Worm (Caenorhabditis elegans): ENCODE data around the gene Y105C5A.10.

ce11 chrIV:15616971-15617370 is 18.6 kb upstream of the Y105C5A.10 start, which contains the start of gene Y105C5A.8:
- TF ChIP-seq skn-1 (tag; optimal IDR thresholded peaks at IDR 0.05): no peak
- TF ChIP-seq F13H6.1 (tag; optimal IDR thresholded peaks at IDR 0.05): no peak
- no peak for TF ChIP-seq ceh-16 (tag; optimal IDR thresholded peaks at IDR 0.05)
- TF ChIP-seq aly-2 (tag; optimal IDR thresholded peaks at IDR 0.05): no peak
- TF ChIP-seq unc-62 (GFP tag; optimal IDR thresholded peaks at IDR 0.05): no peak
- TF ChIP-seq mbf-1 (tag; optimal IDR thresholded peaks at IDR 0.05): no peak
- no peak for TF ChIP-seq alr-1 (tag; optimal IDR thresholded peaks at IDR 0.05)
- TF ChIP-seq nhr-12 (tag; optimal IDR thresholded peaks at IDR 0.05): no peak
- TF ChIP-seq ztf-11 (tag; optimal IDR thresholded peaks at IDR 0.05): no peak
- TF ChIP-seq ztf-4 (tag; optimal IDR thresholded peaks at IDR 0.05): no peak
- TF ChIP-seq unc-39 (tag; optimal IDR thresholded peaks at IDR 0.05): no peak
- no peak for TF ChIP-seq ceh-82 (tag; optimal IDR thresholded peaks at IDR 0.05)

All from whole organism, L2 larva.